Fruit fly (Drosophila melanogaster): ENCODE results near the gene Es2.
A peak's percentile ranks its signal among the peaks of the same experiment; 100 is the strongest.

Gene Es2

DNA sequence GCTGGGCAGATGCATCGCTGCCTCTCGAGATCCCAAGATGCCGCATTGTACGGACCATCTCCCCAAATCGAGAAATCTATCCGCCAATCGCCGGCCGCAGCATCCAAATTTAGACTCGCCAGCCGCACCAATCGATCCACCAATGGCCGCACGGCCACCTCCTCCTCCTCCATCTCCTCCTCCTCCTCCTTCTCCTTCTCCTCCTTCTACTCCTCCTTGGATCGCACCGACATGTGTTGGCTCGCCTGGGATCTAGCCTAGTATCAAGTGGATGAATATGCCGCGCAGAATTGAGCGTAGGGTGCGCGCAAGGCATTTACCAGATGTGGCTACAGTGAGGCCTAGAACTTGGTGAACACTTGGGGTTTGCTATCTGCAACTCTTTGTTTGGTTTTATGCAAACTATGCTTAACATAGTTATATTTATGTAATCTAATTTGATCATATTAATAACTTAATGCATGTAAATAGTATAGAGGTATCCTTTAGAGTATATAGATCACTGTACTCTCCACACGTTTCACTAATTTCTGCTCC lies 6.2 kb upstream of the Es2 start, which contains the start of gene org-1 (continued):
- no peak for TF ChIP-seq chinmo (GFP tag; IDR thresholded peaks at IDR 0.05; ENCODE audit: partially characterized antibody)
- peak; percentile 82 for TF ChIP-seq kni (GFP tag; optimal IDR thresholded peaks at IDR 0.05)
- peak; percentile 96 for TF ChIP-seq stc (GFP tag; IDR thresholded peaks at IDR 0.05)
- TF ChIP-seq HmgD (GFP tag; optimal IDR thresholded peaks at IDR 0.05) = peak; percentile 26
- TF ChIP-seq CG9797 (GFP tag; optimal IDR thresholded peaks at IDR 0.05) = peak; percentile 16
- peak; percentile 58 for TF ChIP-seq exex (tag; optimal IDR thresholded peaks at IDR 0.05)
- peak; percentile 97 for TF ChIP-seq CG4424 (GFP tag; optimal IDR thresholded peaks at IDR 0.05)
- TF ChIP-seq Dek (tag; optimal IDR thresholded peaks at IDR 0.05) = peak; percentile 91
- TF ChIP-seq dmrt99B (tag; optimal IDR thresholded peaks at IDR 0.05) = peak; percentile 95
- peak; percentile 90 for TF ChIP-seq CG10267 (tag; optimal IDR thresholded peaks at IDR 0.05)
- TF ChIP-seq gsb-n (tag; optimal IDR thresholded peaks at IDR 0.05) = peak; percentile 95
- TF ChIP-seq CG17186 (GFP tag; optimal IDR thresholded peaks at IDR 0.05) = peak; percentile 86
- peak; percentile 33 for TF ChIP-seq NC2α (GFP tag; optimal IDR thresholded peaks at IDR 0.05)
- TF ChIP-seq CG6272 (GFP tag; IDR thresholded peaks at IDR 0.05) = peak; percentile 97
- TF ChIP-seq CG15073 (GFP tag; optimal IDR thresholded peaks at IDR 0.05) = peak; percentile 76
- TF ChIP-seq Side (GFP tag; optimal IDR thresholded peaks at IDR 0.05) = peak; percentile 67
- peak; percentile 88 for TF ChIP-seq lilli (GFP tag; optimal IDR thresholded peaks at IDR 0.05)
- TF ChIP-seq grau (tag; optimal IDR thresholded peaks at IDR 0.05) = peak; percentile 100
- TF ChIP-seq BtbVII (GFP tag; optimal IDR thresholded peaks at IDR 0.05) = peak; percentile 85
- TF ChIP-seq CG13296 (GFP tag; optimal IDR thresholded peaks at IDR 0.05) = peak; percentile 85
- TF ChIP-seq luna (GFP tag; optimal IDR thresholded peaks at IDR 0.05) = peak; percentile 12
- TF ChIP-seq CG12769 (tag; optimal IDR thresholded peaks at IDR 0.05) = peak; percentile 95
- peak; percentile 92 for TF ChIP-seq tio (GFP tag; optimal IDR thresholded peaks at IDR 0.05)
- no peak for TF ChIP-seq Dll (GFP tag; IDR thresholded peaks at IDR 0.05; ENCODE audit: partially characterized antibody)
- TF ChIP-seq Lim3 (GFP tag; IDR thresholded peaks at IDR 0.05) = peak; percentile 90
- TF ChIP-seq ewg (GFP tag; optimal IDR thresholded peaks at IDR 0.05) = peak; percentile 88
- peak; percentile 97 for TF ChIP-seq CG11456 (GFP tag; IDR thresholded peaks at IDR 0.05)
- TF ChIP-seq Dip2 (GFP tag; IDR thresholded peaks at IDR 0.05) = peak; percentile 63
- peak; percentile 73 for TF ChIP-seq CG13624 (GFP tag; optimal IDR thresholded peaks at IDR 0.05)
- TF ChIP-seq org-1 (GFP tag; optimal IDR thresholded peaks at IDR 0.05) = peak; percentile 92
- peak; percentile 97 for TF ChIP-seq CG1603 (tag; optimal IDR thresholded peaks at IDR 0.05)
- TF ChIP-seq Sox102F (GFP tag; optimal IDR thresholded peaks at IDR 0.05) = peak; percentile 96
- TF ChIP-seq Neu2 (GFP tag; optimal IDR thresholded peaks at IDR 0.05; ENCODE audit: borderline replicate concordance) = no peak
- peak; percentile 98 for TF ChIP-seq Awh (GFP tag; IDR thresholded peaks at IDR 0.05)
- peak; percentile 95 for TF ChIP-seq C15 (GFP tag; IDR thresholded peaks at IDR 0.05)
- TF ChIP-seq zen2 (GFP tag; IDR thresholded peaks at IDR 0.05; ENCODE audit: partially characterized antibody) = no peak
- TF ChIP-seq Lhr (GFP tag; optimal IDR thresholded peaks at IDR 0.05) = peak; percentile 85
- TF ChIP-seq run (tag; optimal IDR thresholded peaks at IDR 0.05) = peak; percentile 83
- peak; percentile 84 for TF ChIP-seq cato (GFP tag; optimal IDR thresholded peaks at IDR 0.05; ENCODE audit: borderline replicate concordance)
- peak; percentile 97 for TF ChIP-seq CG5245 (GFP tag; optimal IDR thresholded peaks at IDR 0.05)
- TF ChIP-seq pzg (GFP tag; optimal IDR thresholded peaks at IDR 0.05) = no peak
- TF ChIP-seq CG12071 (GFP tag; optimal IDR thresholded peaks at IDR 0.05) = peak; percentile 90
- TF ChIP-seq CG14710 (tag; optimal IDR thresholded peaks at IDR 0.05) = peak; percentile 95
- peak; percentile 98 for TF ChIP-seq Gug (GFP tag; IDR thresholded peaks at IDR 0.05)
- TF ChIP-seq eyg (GFP tag; optimal IDR thresholded peaks at IDR 0.05) = peak; percentile 21
- TF ChIP-seq oc (tag; optimal IDR thresholded peaks at IDR 0.05) = peak; percentile 96
- TF ChIP-seq lbe (GFP tag; optimal IDR thresholded peaks at IDR 0.05) = peak; percentile 58
- peak; percentile 96 for TF ChIP-seq Optix (GFP tag; IDR thresholded peaks at IDR 0.05)
- peak; percentile 75 for TF ChIP-seq Hey (tag; optimal IDR thresholded peaks at IDR 0.05)
- peak; percentile 70 for TF ChIP-seq Sry-β (GFP tag; optimal IDR thresholded peaks at IDR 0.05)
